Worm (Caenorhabditis elegans): ENCODE results near the gene znf-207.

DNA sequence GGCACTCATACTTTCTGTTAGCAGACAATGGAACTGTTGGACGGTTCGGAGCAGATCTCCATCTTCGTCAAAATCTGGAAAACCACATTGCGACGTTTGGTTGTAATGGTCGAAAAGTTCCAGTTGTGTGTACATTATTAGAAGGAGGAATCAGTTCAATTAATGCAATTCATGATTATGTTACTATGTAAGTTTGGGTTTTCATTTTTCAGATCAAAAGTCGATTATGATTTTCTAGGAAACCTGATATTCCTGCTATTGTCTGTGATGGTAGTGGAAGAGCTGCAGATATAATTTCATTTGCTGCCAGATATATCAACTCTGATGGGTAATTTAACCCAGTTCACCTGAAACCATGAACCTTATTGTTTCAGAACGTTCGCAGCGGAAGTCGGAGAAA lies 34.7 kb upstream of the znf-207 start:
- TF ChIP-seq egl-27 (tag; optimal IDR thresholded peaks at IDR 0.05) (no peak), ztf-7 (tag; optimal IDR thresholded peaks at IDR 0.05) (no peak), mep-1 (tag; optimal IDR thresholded peaks at IDR 0.05) (no peak)
